Worm (Caenorhabditis elegans): ENCODE data around the gene Y26E6A.2.
A peak's percentile ranks its signal among the peaks of the same experiment; 100 is the strongest.

Y26E6A.2 gene

DNA sequence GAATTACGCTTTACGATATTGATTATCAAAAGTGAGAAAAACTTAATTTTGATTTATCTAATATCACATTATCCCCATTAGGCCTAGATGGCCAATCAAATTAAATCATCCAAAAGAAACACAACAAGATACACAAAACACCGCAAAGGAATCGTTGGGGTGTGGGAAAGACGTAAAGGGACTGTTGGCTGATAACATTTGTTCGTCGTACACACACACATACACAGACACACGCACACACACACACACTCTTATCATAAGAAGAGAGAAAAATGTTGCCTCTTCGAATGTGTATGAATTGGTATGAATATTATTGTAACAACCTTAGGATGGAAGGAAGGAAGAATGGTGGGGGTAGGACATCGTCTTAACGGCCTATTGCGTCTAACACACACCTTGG, 29.1 kb downstream of the Y26E6A.2 start (continued):
- TF ChIP-seq egl-27 (tag; optimal IDR thresholded peaks at IDR 0.05) (no peak), nhr-237 (tag; optimal IDR thresholded peaks at IDR 0.05) (no peak), unc-39 (tag; optimal IDR thresholded peaks at IDR 0.05) (no peak), nhr-77 (tag; optimal IDR thresholded peaks at IDR 0.05) (peak; percentile 15), set-16 (GFP tag; IDR thresholded peaks at IDR 0.05) (no peak), daf-19 (GFP tag; conservative IDR thresholded peaks at IDR 0.05) (no peak), snpc-1.2 (GFP tag; IDR thresholded peaks at IDR 0.05) (no peak), Y48G9A.11 (GFP tag; IDR thresholded peaks at IDR 0.05) (no peak), nhr-28 (tag; optimal IDR thresholded peaks at IDR 0.05) (peak; percentile 95), madf-5 (GFP tag; IDR thresholded peaks at IDR 0.05) (no peak), lin-1 (GFP tag; IDR thresholded peaks at IDR 0.05) (no peak), madf-9 (GFP tag; conservative IDR thresholded peaks at IDR 0.05) (no peak), nhr-111 (GFP tag; optimal IDR thresholded peaks at IDR 0.05) (no peak), nhr-41 (GFP tag; IDR thresholded peaks at IDR 0.05) (no peak), lin-15B (tag; optimal IDR thresholded peaks at IDR 0.05) (no peak), ceh-82 (tag; optimal IDR thresholded peaks at IDR 0.05) (no peak), mes-2 (tag; optimal IDR thresholded peaks at IDR 0.05; ENCODE audit: poor library complexity, severe bottlenecking) (peak; percentile 42), mep-1 (tag; optimal IDR thresholded peaks at IDR 0.05) (peak; percentile 46), dmd-6 (GFP tag; IDR thresholded peaks at IDR 0.05) (0 out of 2 replicates have a peak, but pooled peaks have one; percentile 31), dmd-8 (GFP tag; IDR thresholded peaks at IDR 0.05) (no peak)

DNA sequence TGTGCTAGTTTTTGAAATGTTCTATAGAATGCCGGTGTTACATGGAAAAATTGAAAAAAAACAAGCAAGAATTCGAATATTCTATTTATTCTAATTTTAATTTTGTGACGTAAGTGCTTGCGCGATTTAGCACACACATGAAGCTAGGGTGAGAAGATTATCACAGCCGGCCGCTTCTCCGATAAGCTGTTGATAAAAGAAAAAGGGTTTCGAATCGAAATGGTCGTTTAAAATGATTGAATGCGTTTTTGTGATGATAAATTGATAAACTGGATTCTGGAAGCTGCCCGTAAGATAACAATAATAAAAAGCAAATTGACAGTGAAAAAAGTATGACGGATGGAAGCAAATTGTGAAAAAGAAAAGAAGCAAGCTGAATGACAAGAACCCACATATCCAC, 30.0 kb downstream of the Y26E6A.2 start:
- TF ChIP-seq nhr-25 (tag; optimal IDR thresholded peaks at IDR 0.05; ENCODE audit: borderline replicate concordance, insufficient read depth) = no peak
- TF ChIP-seq hlh-30 (tag; optimal IDR thresholded peaks at IDR 0.05; ENCODE audit: insufficient read depth) = no peak
- peak; percentile 34; the same call in 1 of the 2 replicates for TF ChIP-seq dmd-6 (GFP tag; IDR thresholded peaks at IDR 0.05)
- TF ChIP-seq nhr-237 (tag; optimal IDR thresholded peaks at IDR 0.05) = no peak
- no peak for TF ChIP-seq hif-1 (tag; optimal IDR thresholded peaks at IDR 0.05)
- no peak for TF ChIP-seq snpc-4 (tag; optimal IDR thresholded peaks at IDR 0.05)
- TF ChIP-seq hlh-11 (tag; optimal IDR thresholded peaks at IDR 0.05) = peak; percentile 41
- peak; percentile 55 for TF ChIP-seq dve-1 (tag; optimal IDR thresholded peaks at IDR 0.05; ENCODE audit: insufficient read depth)
- no peak for TF ChIP-seq madf-5 (GFP tag; IDR thresholded peaks at IDR 0.05)
- no peak for TF ChIP-seq ZK337.2 (GFP tag; IDR thresholded peaks at IDR 0.05)
- no peak for TF ChIP-seq unc-130 (GFP tag; optimal IDR thresholded peaks at IDR 0.05)
- no peak for TF ChIP-seq ctbp-1 (GFP tag; IDR thresholded peaks at IDR 0.05)
- TF ChIP-seq Y48G9A.11 (GFP tag; IDR thresholded peaks at IDR 0.05) = no peak
- no peak for TF ChIP-seq fkh-10 (GFP tag; optimal IDR thresholded peaks at IDR 0.05)
- TF ChIP-seq mdt-29 (GFP tag; IDR thresholded peaks at IDR 0.05) = no peak
- TF ChIP-seq nhr-42 (GFP tag; IDR thresholded peaks at IDR 0.05) = no peak
- TF ChIP-seq egl-27 (tag; optimal IDR thresholded peaks at IDR 0.05) = no peak
- no peak for TF ChIP-seq skn-1 (tag; optimal IDR thresholded peaks at IDR 0.05)
- TF ChIP-seq daf-16 (GFP tag; optimal IDR thresholded peaks at IDR 0.05) = no peak
- peak; percentile 36 for TF ChIP-seq daf-16 (tag; optimal IDR thresholded peaks at IDR 0.05)
- TF ChIP-seq gei-8 (GFP tag; optimal IDR thresholded peaks at IDR 0.05) = no peak
- TF ChIP-seq nhr-11 (tag; optimal IDR thresholded peaks at IDR 0.05) = no peak
- TF ChIP-seq D1046.2 (GFP tag; IDR thresholded peaks at IDR 0.05) = no peak
- TF ChIP-seq nhr-48 (tag; optimal IDR thresholded peaks at IDR 0.05) = no peak
- no peak for TF ChIP-seq Y75B8A.6 (GFP tag; IDR thresholded peaks at IDR 0.05)
- TF ChIP-seq ces-1 (GFP tag; optimal IDR thresholded peaks at IDR 0.05) = no peak
- no peak for TF ChIP-seq F37D6.2 (tag; optimal IDR thresholded peaks at IDR 0.05)
- TF ChIP-seq nhr-76 (tag; optimal IDR thresholded peaks at IDR 0.05) = no peak
- peak; percentile 88 for TF ChIP-seq php-3 (GFP tag; IDR thresholded peaks at IDR 0.05)
- no peak for TF ChIP-seq pha-4 (GFP tag; IDR thresholded peaks at IDR 0.05)
- no peak for TF ChIP-seq pha-4 (tag; optimal IDR thresholded peaks at IDR 0.05)
- no peak for TF ChIP-seq zfp-2 (tag; optimal IDR thresholded peaks at IDR 0.05)
- no peak for TF ChIP-seq Y105C5A.15 (GFP tag; IDR thresholded peaks at IDR 0.05)
- TF ChIP-seq duxl-1 (tag; optimal IDR thresholded peaks at IDR 0.05; ENCODE audit: poor library complexity) = no peak
- TF ChIP-seq F10B5.3 (tag; optimal IDR thresholded peaks at IDR 0.05) = no peak
- no peak for TF ChIP-seq nhr-6 (tag; optimal IDR thresholded peaks at IDR 0.05)
